Worm (Caenorhabditis elegans) whole organism, early embryonic: ENCODE data around the gene ZK105.11.

Source experiments
- B0310.2 ChIP-seq: sonication (generic microtip); optimal IDR thresholded peaks from 2 replicates; lab custom pipeline; 2016; ENCODE audit warnings: mild to moderate bottlenecking, missing genetic modification characterization, missing compliant biosample characterization
- F13C5.2 ChIP-seq: sonication (generic microtip); optimal IDR thresholded peaks from 2 replicates; lab custom pipeline; 2017; ENCODE audit warnings: mild to moderate bottlenecking, missing genetic modification characterization, inconsistent platforms, missing compliant biosample characterization
- aly-1 ChIP-seq: sonication (generic microtip); optimal IDR thresholded peaks from 2 replicates; lab custom pipeline; 2016; ENCODE audit warnings: missing genetic modification characterization, missing compliant biosample characterization
- ama-1 ChIP-seq: fragments of 150-350 bp; optimal IDR thresholded peaks from 2 replicates; lab custom pipeline; 2014
- ceh-13 ChIP-seq: fragments of 200-800 bp; sonication (Bioruptor generic); optimal IDR thresholded peaks from 2 replicates; lab custom pipeline; 2018; ENCODE audit warnings: mild to moderate bottlenecking, missing genetic modification characterization, missing compliant biosample characterization
- ceh-36 ChIP-seq: sonication (generic microtip); optimal IDR thresholded peaks from 2 replicates; lab custom pipeline; 2016; ENCODE audit warnings: missing genetic modification characterization, inconsistent platforms, missing compliant biosample characterization
- ets-7 ChIP-seq: sonication (generic microtip); optimal IDR thresholded peaks from 2 replicates; lab custom pipeline; 2016; ENCODE audit warnings: missing genotype, missing genetic modification characterization, missing compliant biosample characterization
- flt-1 ChIP-seq: fragments of 200-800 bp; sonication (Bioruptor generic); IDR thresholded peaks from 2 replicates; pipeline ENCODE4 v1.3.6; 2022; ENCODE audit warnings: missing genetic modification characterization, missing compliant biosample characterization
- sea-1 ChIP-seq: fragments of 200-800 bp; sonication (Bioruptor generic); conservative IDR thresholded peaks from 2 replicates; pipeline ENCODE4 v1.3.6; 2022; ENCODE audit warnings: missing genetic modification characterization, missing compliant biosample characterization
- tbx-11 ChIP-seq: fragments of 200-800 bp; sonication (Bioruptor generic); IDR thresholded peaks from 2 replicates; pipeline ENCODE4 v1.3.6; 2022; ENCODE audit warnings: missing genetic modification characterization, missing compliant biosample characterization
- tra-4 ChIP-seq: sonication (generic microtip); optimal IDR thresholded peaks from 2 replicates; lab custom pipeline; 2017; ENCODE audit warnings: missing genetic modification characterization, missing compliant biosample characterization

- TF ChIP-seq ceh-13 (GFP tag; lab: Kevin White, UChicago) (no peak), aly-1 (no peak), sea-1 (GFP tag; lab: Robert Waterston, UW) (no peak), flt-1 (no peak), ets-7 (tag; lab: Kevin White, UChicago) (no peak), ama-1 (lab: Kevin White, UChicago) (no peak), B0310.2 (tag; lab: Kevin White, UChicago) (no peak), tbx-11 (no peak), F13C5.2 (tag; lab: Kevin White, UChicago) (no peak), ceh-36 (no peak), tra-4 (no peak)
Measured at ce11 chrV:7726202-7726601, 17.8 kb upstream of the ZK105.11 start.
